Fruit fly (Drosophila melanogaster) whole organism, wandering third instar larva: ENCODE measurements around the gene Ilp7.
A peak's percentile ranks its signal among the peaks of the same experiment; 100 is the strongest.

ENCODE experiments used
- Abd-B ChIP-seq: fragments of >200 bp; optimal IDR thresholded peaks from 2 replicates; lab custom pipeline; 2017; ENCODE audit warnings: missing biosample characterization, missing genetic modification characterization
- CG32264 ChIP-seq: fragments of 200-800 bp; sonication (Bioruptor generic); optimal IDR thresholded peaks from 2 replicates; lab custom pipeline; 2016; ENCODE audit warnings: missing biosample characterization, missing genetic modification characterization
- CG9705 ChIP-seq: fragments of 200-800 bp; sonication (Bioruptor generic); optimal IDR thresholded peaks from 2 replicates; lab custom pipeline; 2018; ENCODE audit warnings: missing biosample characterization, mild to moderate bottlenecking, missing genetic modification characterization
- CrebA ChIP-seq: fragments of 200-800 bp; sonication (Bioruptor generic); optimal IDR thresholded peaks from 2 replicates; lab custom pipeline; 2016; ENCODE audit warnings: missing biosample characterization, mild to moderate bottlenecking, missing genetic modification characterization, borderline replicate concordance
- Dfd ChIP-seq: fragments of >200 bp; optimal IDR thresholded peaks from 2 replicates; lab custom pipeline; 2017; ENCODE audit warnings: missing biosample characterization, missing genetic modification characterization
- Dif ChIP-seq: fragments of 200-275, 200-300 bp; sonication (Bioruptor generic); optimal IDR thresholded peaks from 2 replicates; lab custom pipeline; 2018; ENCODE audit warnings: missing biosample characterization, missing genetic modification characterization; ENCODE audit not compliant: partially characterized antibody
- GATAd ChIP-seq: sonication (Bioruptor generic); optimal IDR thresholded peaks from 2 replicates; lab custom pipeline; 2016; ENCODE audit warnings: missing biosample characterization, missing genetic modification characterization
- HLH106 ChIP-seq: fragments of 200-800 bp; optimal IDR thresholded peaks from 3 replicates; lab custom pipeline; 2019; ENCODE audit warnings: missing biosample characterization, mild to moderate bottlenecking, missing genetic modification characterization, moderate library complexity
- Hnf4 ChIP-seq: fragments of 200-800 bp; sonication (Bioruptor generic); optimal IDR thresholded peaks from 2 replicates; lab custom pipeline; 2016; ENCODE audit warnings: missing biosample characterization, mild to moderate bottlenecking, missing genetic modification characterization
- Hr78 ChIP-seq: fragments of >200 bp; optimal IDR thresholded peaks from 2 replicates; lab custom pipeline; 2017; ENCODE audit warnings: missing biosample characterization, missing genetic modification characterization
- Mio ChIP-seq: sonication (Bioruptor generic); optimal IDR thresholded peaks from 2 replicates; lab custom pipeline; 2016; ENCODE audit warnings: missing biosample characterization, missing genetic modification characterization
- Myc ChIP-seq: fragments of >200 bp; optimal IDR thresholded peaks from 2 replicates; lab custom pipeline; 2017
- N ChIP-seq: fragments of >200 bp; optimal IDR thresholded peaks from 2 replicates; lab custom pipeline; 2018; ENCODE audit warnings: missing biosample characterization, missing external identifiers, missing genetic modification characterization
- OdsH ChIP-seq: fragments of 200-800 bp; sonication (Bioruptor generic); optimal IDR thresholded peaks from 2 replicates; lab custom pipeline; 2016; ENCODE audit warnings: missing biosample characterization, mild to moderate bottlenecking, missing genetic modification characterization
- Rel ChIP-seq, 2 experiments: fragments of 200-800 bp; sonication (Bioruptor generic) in 1 of 2; optimal IDR thresholded peaks; 2 replicates in 1 of 2; 3 replicates in 1 of 2; lab custom pipeline; 2016 to 2019; ENCODE audit warnings: mild to moderate bottlenecking in 2 of 2, missing biosample characterization in 2 of 2, missing genetic modification characterization in 2 of 2, moderate library complexity in 1 of 2
- Sp1 ChIP-seq: fragments of 200-800 bp; sonication (Bioruptor generic); optimal IDR thresholded peaks from 3 replicates; lab custom pipeline; 2019; ENCODE audit warnings: missing biosample characterization, mild to moderate bottlenecking, missing genetic modification characterization, moderate library complexity
- Vsx2 ChIP-seq: fragments of 200-300, 225-300 bp; sonication (Bioruptor generic); optimal IDR thresholded peaks from 2 replicates; lab custom pipeline; 2018; ENCODE audit warnings: missing biosample characterization, missing genetic modification characterization; ENCODE audit not compliant: partially characterized antibody
- br ChIP-seq: fragments of 200-800 bp; sonication (Bioruptor generic); optimal IDR thresholded peaks from 2 replicates; lab custom pipeline; 2016; ENCODE audit warnings: missing biosample characterization, missing genetic modification characterization
- brk ChIP-seq: fragments of 200-800 bp; sonication (Bioruptor generic); optimal IDR thresholded peaks from 2 replicates; lab custom pipeline; 2016; ENCODE audit warnings: missing biosample characterization, mild to moderate bottlenecking, missing genetic modification characterization
- dl ChIP-seq, 2 experiments: fragments of 175-275, 200-275 bp in 1 of 2; fragments of 200-275 bp in 1 of 2; sonication (Bioruptor generic); optimal IDR thresholded peaks; lab custom pipeline; 2018; ENCODE audit warnings: mild to moderate bottlenecking in 2 of 2, missing biosample characterization in 2 of 2, missing genetic modification characterization in 2 of 2, moderate library complexity in 2 of 2; ENCODE audit not compliant: partially characterized antibody in 2 of 2, insufficient read depth in 1 of 2
- dmrt93B ChIP-seq: fragments of 200-800 bp; sonication (Bioruptor generic); optimal IDR thresholded peaks from 2 replicates; lab custom pipeline; 2018; ENCODE audit warnings: missing biosample characterization, mild to moderate bottlenecking, missing genetic modification characterization
- dsf ChIP-seq: sonication (Bioruptor generic); optimal IDR thresholded peaks from 2 replicates; lab custom pipeline; 2016; ENCODE audit warnings: missing biosample characterization, missing genetic modification characterization, borderline replicate concordance
- ey ChIP-seq: fragments of 200-800 bp; sonication (Bioruptor generic); optimal IDR thresholded peaks from 2 replicates; lab custom pipeline; 2016; ENCODE audit warnings: missing biosample characterization, missing genetic modification characterization
- foxo ChIP-seq, 2 experiments: fragments of 200-800 bp; sonication (Bioruptor generic); optimal IDR thresholded peaks; 2 replicates in 1 of 2; 3 replicates in 1 of 2; lab custom pipeline; 2016 to 2017; ENCODE audit warnings: missing biosample characterization in 2 of 2, missing genetic modification characterization in 2 of 2
- fru ChIP-seq: fragments of 200-800 bp; sonication (Bioruptor generic); optimal IDR thresholded peaks from 3 replicates; lab custom pipeline; 2016; ENCODE audit warnings: missing biosample characterization, mild to moderate bottlenecking, missing genetic modification characterization
- h ChIP-seq: fragments of 200-800 bp; sonication (Bioruptor generic); optimal IDR thresholded peaks from 3 replicates; lab custom pipeline; 2016; ENCODE audit warnings: missing biosample characterization, mild to moderate bottlenecking, missing genetic modification characterization
- jim ChIP-seq: fragments of 175-275, 200-325 bp; sonication (Bioruptor generic); optimal IDR thresholded peaks from 2 replicates; lab custom pipeline; 2016; ENCODE audit warnings: missing biosample characterization, mild to moderate bottlenecking, missing genetic modification characterization
- lola ChIP-seq: fragments of >200 bp; optimal IDR thresholded peaks from 2 replicates; lab custom pipeline; 2017; ENCODE audit warnings: missing biosample characterization, missing genetic modification characterization
- pan ChIP-seq: fragments of >200 bp; optimal IDR thresholded peaks from 2 replicates; lab custom pipeline; 2017
- psq ChIP-seq: fragments of 200-800 bp; sonication (Bioruptor generic); optimal IDR thresholded peaks from 3 replicates; lab custom pipeline; 2017; ENCODE audit warnings: missing biosample characterization, mild to moderate bottlenecking, missing genetic modification characterization, moderate library complexity
- rgr ChIP-seq: fragments of 200-800 bp; sonication (Bioruptor generic); optimal IDR thresholded peaks from 3 replicates; lab custom pipeline; 2016; ENCODE audit warnings: missing biosample characterization, mild to moderate bottlenecking, missing genetic modification characterization
- sage ChIP-seq: fragments of 200-800 bp; sonication (Bioruptor generic); optimal IDR thresholded peaks from 2 replicates; lab custom pipeline; 2016; ENCODE audit warnings: missing biosample characterization, mild to moderate bottlenecking, missing genetic modification characterization
- sv ChIP-seq: fragments of 200-800 bp; sonication (Bioruptor generic); optimal IDR thresholded peaks from 3 replicates; lab custom pipeline; 2016; ENCODE audit warnings: missing biosample characterization, missing genetic modification characterization
- tai ChIP-seq: sonication (Bioruptor generic); optimal IDR thresholded peaks from 2 replicates; lab custom pipeline; 2016; ENCODE audit warnings: missing biosample characterization, missing genetic modification characterization
- usp ChIP-seq: fragments of >200 bp; optimal IDR thresholded peaks from 2 replicates; lab custom pipeline; 2017; ENCODE audit warnings: missing biosample characterization, missing genetic modification characterization
- woc ChIP-seq: sonication (Bioruptor generic); optimal IDR thresholded peaks from 2 replicates; lab custom pipeline; 2016; ENCODE audit warnings: missing biosample characterization, mild to moderate bottlenecking, missing genetic modification characterization

Gene Ilp7

dm6 chrX:3684809-3685533 lies 17.6 kb downstream of the Ilp7 start:
- TF ChIP-seq h (GFP tag; lab: Kevin White, UChicago) (peak; percentile 65), Hnf4 (GFP tag; lab: Kevin White, UChicago) (no peak), Dfd (GFP tag; lab: Kevin White, UChicago) (no peak), ey (GFP tag; lab: Kevin White, UChicago) (peak; percentile 50), OdsH (peak; percentile 62), brk (GFP tag; lab: Kevin White, UChicago) (peak; percentile 17), rgr (GFP tag; lab: Kevin White, UChicago) (peak; percentile 62), woc (GFP tag; lab: Kevin White, UChicago) (peak; percentile 7), foxo (GFP tag; optimal IDR thresholded peaks at IDR 0.05; lab: Kevin White, UChicago) (peak in 1 of 2 experiments; percentile 72), Sp1 (GFP tag; lab: Kevin White, UChicago) (peak; percentile 63), HLH106 (tag; lab: Kevin White, UChicago) (peak; percentile 62), br (GFP tag; lab: Kevin White, UChicago) (peak; percentile 13), sage (peak; percentile 20), fru (GFP tag; lab: Kevin White, UChicago) (peak; percentile 74), Dif (no peak)
- TF ChIP-seq, all 38 proteins: peak for 12

- TF ChIP-seq brk (GFP tag; lab: Kevin White, UChicago) (no peak), psq (peak; percentile 92), Mio (GFP tag; lab: Kevin White, UChicago) (no peak), Rel (GFP tag; optimal IDR thresholded peaks at IDR 0.05; lab: Kevin White, UChicago) (no peak), Rel (tag; optimal IDR thresholded peaks at IDR 0.05; lab: Kevin White, UChicago) (no peak), usp (GFP tag; lab: Kevin White, UChicago) (no peak), foxo (GFP tag; optimal IDR thresholded peaks at IDR 0.05; lab: Kevin White, UChicago) (no peak), dl (GFP tag; optimal IDR thresholded peaks at IDR 0.05; lab: Kevin White, UChicago; ENCODE audit: insufficient read depth in 1 of 2, partially characterized antibody in 2 of 2) (peak in 1 of 2 experiments; percentile 28), Dif (peak; percentile 33), CG9705 (GFP tag; lab: Kevin White, UChicago) (no peak), h (GFP tag; lab: Kevin White, UChicago) (no peak), dsf (GFP tag; lab: Kevin White, UChicago) (no peak), CrebA (no peak), fru (GFP tag; lab: Kevin White, UChicago) (no peak), GATAd (GFP tag; lab: Kevin White, UChicago) (no peak), tai (GFP tag; lab: Kevin White, UChicago) (no peak), Abd-B (GFP tag; lab: Kevin White, UChicago) (no peak), lola (no peak)
- TF ChIP-seq, all 38 proteins: peak for 3
Observed at dm6 chrX:3685534-3685922, 18.1 kb downstream of the Ilp7 start.

dm6 chrX:3686469-3687410 lies 19.3 kb downstream of the Ilp7 start:
- TF ChIP-seq N (GFP tag; lab: Kevin White, UChicago) (no peak), Dfd (GFP tag; lab: Kevin White, UChicago) (no peak), Vsx2 (GFP tag; lab: Kevin White, UChicago) (no peak), sv (GFP tag; lab: Kevin White, UChicago) (peak; percentile 21), CrebA (peak; percentile 37), Rel (GFP tag; optimal IDR thresholded peaks at IDR 0.05; lab: Kevin White, UChicago) (no peak), Rel (tag; optimal IDR thresholded peaks at IDR 0.05; lab: Kevin White, UChicago) (peak; percentile 64), Hr78 (GFP tag; lab: Kevin White, UChicago) (no peak), brk (GFP tag; lab: Kevin White, UChicago) (no peak), rgr (GFP tag; lab: Kevin White, UChicago) (peak; percentile 84), jim (GFP tag; lab: Kevin White, UChicago) (no peak), psq (peak; percentile 90), woc (GFP tag; lab: Kevin White, UChicago) (peak; percentile 94), Dif (peak; percentile 20), dl (GFP tag; optimal IDR thresholded peaks at IDR 0.05; lab: Kevin White, UChicago; ENCODE audit: insufficient read depth in 1 of 2, partially characterized antibody in 2 of 2) (no peak), tai (GFP tag; lab: Kevin White, UChicago) (peak; percentile 54), lola (no peak), br (GFP tag; lab: Kevin White, UChicago) (peak; percentile 90), CG9705 (GFP tag; lab: Kevin White, UChicago) (peak; percentile 76), Myc (no peak), fru (GFP tag; lab: Kevin White, UChicago) (peak; percentile 95), h (GFP tag; lab: Kevin White, UChicago) (peak; percentile 83), GATAd (GFP tag; lab: Kevin White, UChicago) (no peak), sage (no peak), dsf (GFP tag; lab: Kevin White, UChicago) (no peak), HLH106 (tag; lab: Kevin White, UChicago) (peak; percentile 88), pan (lab: Kevin White, UChicago) (no peak), Abd-B (GFP tag; lab: Kevin White, UChicago) (no peak), Hnf4 (GFP tag; lab: Kevin White, UChicago) (peak; percentile 78), ey (GFP tag; lab: Kevin White, UChicago) (peak; percentile 91), dmrt93B (peak; percentile 77), OdsH (peak; percentile 87), CG32264 (GFP tag; lab: Kevin White, UChicago) (peak; percentile 56), Mio (GFP tag; lab: Kevin White, UChicago) (no peak), usp (GFP tag; lab: Kevin White, UChicago) (no peak), Sp1 (GFP tag; lab: Kevin White, UChicago) (peak; percentile 86)
